Worm (Caenorhabditis elegans) whole organism, L1 larva: ENCODE data around the gene F11E6.11.

ENCODE experiments used
- Y116A8C.19 ChIP-seq: sonication (generic microtip); optimal IDR thresholded peaks from 2 replicates; lab custom pipeline; 2016; ENCODE audit warnings: missing compliant biosample characterization, missing genetic modification characterization, borderline replicate concordance
- aha-1 ChIP-seq: fragments of 150-350 bp; optimal IDR thresholded peaks from 2 replicates; lab custom pipeline; 2014; ENCODE audit warnings: missing biosample characterization, missing genetic modification characterization
- alr-1 ChIP-seq: fragments of 200-800 bp; sonication (Bioruptor generic); optimal IDR thresholded peaks from 2 replicates; lab custom pipeline; 2018; ENCODE audit warnings: borderline replicate concordance, mild to moderate bottlenecking, missing genetic modification characterization, missing compliant biosample characterization
- aly-2 ChIP-seq: fragments of 150-350 bp; optimal IDR thresholded peaks from 2 replicates; lab custom pipeline; 2014; ENCODE audit warnings: missing biosample characterization, missing genetic modification characterization
- blmp-1 ChIP-seq: fragments of 150-350 bp; optimal IDR thresholded peaks from 2 replicates; lab custom pipeline; 2014; ENCODE audit warnings: missing biosample characterization, missing genetic modification characterization
- ceh-8 ChIP-seq: fragments of 200-800 bp; sonication (Bioruptor generic); optimal IDR thresholded peaks from 2 replicates; lab custom pipeline; 2018; ENCODE audit warnings: mild to moderate bottlenecking, missing genetic modification characterization, moderate library complexity, missing compliant biosample characterization
- ceh-82 ChIP-seq, 3 experiments: fragments of 150-350 bp in 1 of 3; sonication (generic microtip) in 2 of 3; optimal IDR thresholded peaks; 2 replicates each; lab custom pipeline; 2014 to 2017; ENCODE audit warnings: missing biosample characterization in 3 of 3, missing genetic modification characterization in 3 of 3
- ceh-90 ChIP-seq: sonication (generic microtip); optimal IDR thresholded peaks from 2 replicates; lab custom pipeline; 2016; ENCODE audit warnings: missing genetic modification characterization, missing compliant biosample characterization
- ces-1 ChIP-seq: fragments of 150-350 bp; optimal IDR thresholded peaks from 2 replicates; lab custom pipeline; 2014; ENCODE audit warnings: missing biosample characterization, missing genetic modification reagents, missing genetic modification characterization
- dpl-1 ChIP-seq, 3 experiments: fragments of 150-350 bp in 2 of 3; sonication (generic microtip) in 1 of 3; optimal IDR thresholded peaks; 2 replicates each; lab custom pipeline; 2014 to 2017; ENCODE audit warnings: missing biosample characterization in 3 of 3, missing genetic modification characterization in 3 of 3, missing genetic modification reagents in 3 of 3
- dsc-1 ChIP-seq: sonication (generic microtip); optimal IDR thresholded peaks from 2 replicates; lab custom pipeline; 2016; ENCODE audit warnings: mild to moderate bottlenecking, missing genetic modification characterization, missing compliant biosample characterization
- efl-1 ChIP-seq, 4 experiments: fragments of 150-350 bp; optimal IDR thresholded peaks in 3 of 4; peaks in 1 of 4; 1 replicate in 1 of 4; 2 replicates in 3 of 4; lab custom pipeline; 2014; ENCODE audit warnings: missing biosample characterization in 2 of 4, missing genetic modification characterization in 2 of 4, missing genetic modification reagents in 2 of 4
- efl-3 ChIP-seq: fragments of 200-800 bp; sonication (Bioruptor generic); optimal IDR thresholded peaks from 2 replicates; lab custom pipeline; 2018; ENCODE audit warnings: mild to moderate bottlenecking, missing genetic modification characterization, missing compliant biosample characterization
- egl-13 ChIP-seq: sonication (generic microtip); optimal IDR thresholded peaks from 2 replicates; lab custom pipeline; 2016; ENCODE audit warnings: missing genotype, missing genetic modification reagents, missing genetic modification characterization, missing compliant biosample characterization
- elt-2 ChIP-seq: sonication (generic microtip); optimal IDR thresholded peaks from 2 replicates; lab custom pipeline; 2016; ENCODE audit warnings: missing genetic modification characterization, mild to moderate bottlenecking, inconsistent platforms, missing compliant biosample characterization, missing genetic modification reagents
- grh-1 ChIP-seq: fragments of 200-800 bp; sonication (Bioruptor generic); IDR thresholded peaks from 2 replicates; pipeline ENCODE4 v1.3.6; 2022; ENCODE audit warnings: missing genetic modification reagents, missing genetic modification characterization, missing compliant biosample characterization
- hlh-4 ChIP-seq: sonication (generic microtip); optimal IDR thresholded peaks from 2 replicates; lab custom pipeline; 2016; ENCODE audit warnings: mild to moderate bottlenecking, missing genetic modification characterization, missing compliant biosample characterization
- jun-1 ChIP-seq: fragments of 150-350 bp; optimal IDR thresholded peaks from 2 replicates; lab custom pipeline; 2014; ENCODE audit warnings: missing biosample characterization, missing genetic modification reagents, missing genetic modification characterization
- lin-35 ChIP-seq, 2 experiments: fragments of 150-350 bp; optimal IDR thresholded peaks; 2 replicates each; lab custom pipeline; 2014; ENCODE audit warnings: missing biosample characterization in 2 of 2, missing genetic modification characterization in 2 of 2, missing genetic modification reagents in 2 of 2
- lir-3 ChIP-seq: sonication (generic microtip); optimal IDR thresholded peaks from 2 replicates; lab custom pipeline; 2016; ENCODE audit warnings: mild to moderate bottlenecking, missing genetic modification characterization, moderate library complexity, missing compliant biosample characterization; ENCODE audit not compliant: poor library complexity
- mdl-1 ChIP-seq, 2 experiments: fragments of 150-350 bp; optimal IDR thresholded peaks; 2 replicates each; lab custom pipeline; 2014 to 2017; ENCODE audit warnings: missing biosample characterization in 2 of 2, missing genetic modification characterization in 2 of 2, inconsistent platforms in 1 of 2
- nhr-11 ChIP-seq: fragments of 150-350 bp; optimal IDR thresholded peaks from 2 replicates; lab custom pipeline; 2014; ENCODE audit warnings: missing biosample characterization, missing genetic modification characterization
- nhr-71 ChIP-seq: sonication (generic microtip); optimal IDR thresholded peaks from 2 replicates; lab custom pipeline; 2016; ENCODE audit warnings: mild to moderate bottlenecking, missing genetic modification characterization, moderate library complexity, missing compliant biosample characterization
- nhr-77 ChIP-seq: fragments of 150-350 bp; optimal IDR thresholded peaks from 2 replicates; lab custom pipeline; 2014; ENCODE audit warnings: missing biosample characterization, missing genetic modification characterization
- nhr-84 ChIP-seq: sonication (generic microtip); optimal IDR thresholded peaks from 2 replicates; lab custom pipeline; 2017; ENCODE audit warnings: missing biosample characterization, missing genetic modification characterization
- nhr-85 ChIP-seq: sonication (generic microtip); peaks from one replicate; lab custom pipeline; 2016; ENCODE audit warnings: missing genetic modification characterization, inconsistent platforms, missing compliant biosample characterization
- pag-3 ChIP-seq: sonication (generic microtip); optimal IDR thresholded peaks from 2 replicates; lab custom pipeline; 2017; ENCODE audit warnings: missing genetic modification characterization, mild to moderate bottlenecking, missing compliant biosample characterization, antibody characterized with exemption, borderline replicate concordance; ENCODE audit not compliant: insufficient read depth
- rnt-1 ChIP-seq: sonication (generic microtip); optimal IDR thresholded peaks from 2 replicates; lab custom pipeline; 2016; ENCODE audit warnings: mild to moderate bottlenecking, missing genetic modification characterization, moderate library complexity, missing compliant biosample characterization
- skn-1 ChIP-seq: fragments of 150-350 bp; optimal IDR thresholded peaks from 2 replicates; lab custom pipeline; 2014; ENCODE audit warnings: missing biosample characterization, missing genetic modification characterization
- snu-23 ChIP-seq: sonication (generic microtip); optimal IDR thresholded peaks from 2 replicates; lab custom pipeline; 2016; ENCODE audit warnings: missing genetic modification characterization, missing compliant biosample characterization
- sox-4 ChIP-seq: sonication (generic microtip); optimal IDR thresholded peaks from 2 replicates; lab custom pipeline; 2016; ENCODE audit warnings: missing genetic modification characterization, missing compliant biosample characterization
- sptf-1 ChIP-seq: fragments of 150-350 bp; optimal IDR thresholded peaks from 2 replicates; lab custom pipeline; 2014; ENCODE audit warnings: missing biosample characterization, missing genetic modification characterization
- sup-37 ChIP-seq: fragments of 200-800 bp; sonication (Bioruptor generic); optimal IDR thresholded peaks from 2 replicates; lab custom pipeline; 2018; ENCODE audit warnings: mild to moderate bottlenecking, missing genetic modification characterization, missing compliant biosample characterization
- unc-130 ChIP-seq: fragments of 150-350 bp; optimal IDR thresholded peaks from 2 replicates; lab custom pipeline; 2017; ENCODE audit warnings: missing biosample characterization, missing genetic modification characterization, inconsistent platforms
- unc-62 ChIP-seq: fragments of 150-350 bp; optimal IDR thresholded peaks from 2 replicates; lab custom pipeline; 2014; ENCODE audit warnings: missing biosample characterization, missing genetic modification reagents, missing genetic modification characterization
- zag-1 ChIP-seq: fragments of 150-350 bp; optimal IDR thresholded peaks from 2 replicates; lab custom pipeline; 2014; ENCODE audit warnings: missing biosample characterization, missing genetic modification characterization
- ztf-11 ChIP-seq, 2 experiments: sonication (generic microtip); optimal IDR thresholded peaks; 2 replicates each; lab custom pipeline; 2016 to 2017; ENCODE audit warnings: missing genetic modification characterization in 2 of 2, missing biosample characterization in 1 of 2, missing compliant biosample characterization in 1 of 2
- ztf-4 ChIP-seq: fragments of 150-350 bp; optimal IDR thresholded peaks from 2 replicates; lab custom pipeline; 2014; ENCODE audit warnings: missing biosample characterization, missing genetic modification characterization

Gene F11E6.11

ce11 chrIV:17441260-17441659 lies 1.4 kb upstream of the F11E6.11 start (continued):
- TF ChIP-seq mdl-1 (tag; optimal IDR thresholded peaks at IDR 0.05; lab: Kevin White, UChicago) (no peak), sox-4 (tag; lab: Kevin White, UChicago) (no peak), Y116A8C.19 (tag; lab: Kevin White, UChicago) (no peak), aly-2 (no peak), sup-37 (no peak), lir-3 (no peak), pag-3 (tag; lab: Kevin White, UChicago) (no peak), grh-1 (peak; percentile 68), ceh-8 (GFP tag; lab: Kevin White, UChicago) (no peak), unc-130 (tag; lab: Kevin White, UChicago) (no peak), skn-1 (tag; lab: Kevin White, UChicago) (no peak), sptf-1 (no peak), alr-1 (tag; lab: Kevin White, UChicago) (no peak), jun-1 (tag; lab: Kevin White, UChicago) (no peak), dpl-1 (GFP tag; optimal IDR thresholded peaks at IDR 0.05; lab: Kevin White, UChicago) (no peak), zag-1 (tag; lab: Kevin White, UChicago) (no peak), ztf-11 (tag; optimal IDR thresholded peaks at IDR 0.05; lab: Kevin White, UChicago) (no peak), elt-2 (tag; lab: Kevin White, UChicago) (no peak), nhr-84 (no peak), egl-13 (tag; lab: Kevin White, UChicago) (no peak), unc-62 (GFP tag; lab: Kevin White, UChicago) (no peak), hlh-4 (tag; lab: Kevin White, UChicago) (no peak), lin-35 (GFP tag; optimal IDR thresholded peaks at IDR 0.05; lab: Kevin White, UChicago) (peak in 1 of 2 experiments; percentile 62), nhr-77 (no peak), nhr-71 (tag; lab: Kevin White, UChicago) (peak; percentile 37), ceh-82 (tag; optimal IDR thresholded peaks at IDR 0.05; lab: Kevin White, UChicago) (no peak), ceh-90 (tag; lab: Kevin White, UChicago) (no peak)

ce11 chrIV:17448319-17448718 lies 5.7 kb downstream of the F11E6.11 start:
- TF ChIP-seq snu-23 (GFP tag; lab: Kevin White, UChicago) (no peak), efl-3 (GFP tag; lab: Kevin White, UChicago) (no peak), jun-1 (tag; lab: Kevin White, UChicago) (no peak), ceh-8 (GFP tag; lab: Kevin White, UChicago) (no peak)
- TF ChIP-seq, all 84 proteins: peak for 0

- TF ChIP-seq nhr-11 (no peak), nhr-85 (tag; lab: Kevin White, UChicago) (no peak), ces-1 (GFP tag; lab: Kevin White, UChicago) (no peak)
- TF ChIP-seq, all 84 proteins: peak for 0
Observed at ce11 chrIV:17450443-17450842, 7.8 kb downstream of the F11E6.11 start, which contains the start of gene F11E6.8. TSS of gene F11E6.8 (minus strand) at chrIV:17450543.

- TF ChIP-seq blmp-1 (tag; lab: Kevin White, UChicago) (peak; percentile 86), ztf-4 (tag; lab: Kevin White, UChicago) (no peak), nhr-85 (tag; lab: Kevin White, UChicago) (no peak), efl-1 (optimal IDR thresholded peaks at IDR 0.05; lab: Kevin White, UChicago) (no peak), efl-1 (GFP tag; optimal IDR thresholded peaks at IDR 0.05 in 1 of 2; lab: Kevin White, UChicago) (peak in 1 of 2 experiments; percentile 62), dsc-1 (no peak), rnt-1 (tag; lab: Kevin White, UChicago) (no peak), aha-1 (no peak)
Observed at ce11 chrIV:17453200-17453599, 10.6 kb downstream of the F11E6.11 start.
